Worm (Caenorhabditis elegans) whole organism, L4/young adult: ENCODE data around the gene srh-23.

ENCODE experiments used
- W03F9.2 ChIP-seq: fragments of 150-350 bp; optimal IDR thresholded peaks from 2 replicates; lab custom pipeline; 2014; ENCODE audit warnings: missing biosample characterization, missing genetic modification characterization
- dao-5 ChIP-seq: sonication (generic microtip); optimal IDR thresholded peaks from 2 replicates; lab custom pipeline; 2016; ENCODE audit warnings: missing genotype, missing genetic modification characterization, moderate library complexity, missing compliant biosample characterization
- him-1 ChIP-seq: sonication (generic microtip); optimal IDR thresholded peaks from 2 replicates; lab custom pipeline; 2016; ENCODE audit warnings: missing genotype, missing genetic modification reagents, missing genetic modification characterization, missing compliant biosample characterization

Gene srh-23

DNA sequence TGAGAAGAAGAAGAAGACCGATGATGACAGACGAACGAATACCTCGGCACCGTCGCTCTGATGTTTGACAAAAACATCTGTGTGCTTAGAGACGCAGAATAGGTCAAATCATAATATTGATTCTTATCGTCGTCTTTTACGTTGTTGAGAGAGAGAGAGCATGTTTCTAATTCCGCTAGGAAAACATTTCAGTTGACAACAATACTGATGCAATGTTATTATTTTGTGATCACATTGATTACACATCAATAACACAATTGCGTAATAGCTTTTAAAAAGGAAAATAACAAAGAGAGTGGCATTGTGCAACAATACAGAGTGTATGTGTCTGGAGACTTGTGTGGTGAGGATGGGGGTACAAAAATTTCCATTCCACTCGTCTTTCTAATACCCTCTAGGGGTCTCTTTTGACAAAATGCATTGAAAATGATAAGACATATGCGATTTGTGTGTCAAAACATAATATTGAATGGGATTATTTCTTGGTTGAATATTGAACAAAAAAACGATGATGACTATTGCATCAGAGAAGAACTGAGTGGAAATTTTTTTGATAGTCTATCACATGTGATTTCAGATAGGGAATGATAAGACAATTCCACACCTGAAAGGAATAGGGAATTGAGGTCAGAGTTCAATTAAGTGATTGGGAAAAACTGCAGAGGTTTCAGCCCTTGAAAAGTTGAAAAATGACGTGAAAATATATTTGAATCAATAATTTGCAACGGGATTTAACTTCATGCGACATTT is 43.9 kb downstream of the srh-23 start:
- TF ChIP-seq dao-5 (no peak), W03F9.2 (tag; lab: Kevin White, UChicago) (no peak), him-1 (tag; lab: Kevin White, UChicago) (no peak)

DNA sequence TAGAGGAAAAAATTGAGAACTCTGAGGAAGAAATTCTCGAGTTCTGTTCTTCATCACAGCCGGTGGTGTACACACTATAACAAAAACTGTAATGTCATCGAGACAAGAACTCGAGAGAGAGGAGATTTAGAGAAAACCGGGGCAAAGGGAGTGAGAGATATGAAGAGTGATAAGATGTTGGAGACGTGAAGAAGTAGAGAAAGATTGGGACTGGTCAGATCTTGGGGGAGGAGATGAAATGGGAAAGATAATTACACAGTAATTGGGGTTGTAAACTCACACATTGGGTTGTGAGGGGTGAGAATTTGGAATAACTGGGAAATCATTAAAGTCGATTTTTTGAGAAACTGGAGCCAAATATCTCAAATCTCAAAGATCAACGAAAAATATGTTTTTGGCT is 44.9 kb downstream of the srh-23 start:
- TF ChIP-seq him-1 (tag; lab: Kevin White, UChicago) = no peak
- TF ChIP-seq dao-5 = no peak

DNA sequence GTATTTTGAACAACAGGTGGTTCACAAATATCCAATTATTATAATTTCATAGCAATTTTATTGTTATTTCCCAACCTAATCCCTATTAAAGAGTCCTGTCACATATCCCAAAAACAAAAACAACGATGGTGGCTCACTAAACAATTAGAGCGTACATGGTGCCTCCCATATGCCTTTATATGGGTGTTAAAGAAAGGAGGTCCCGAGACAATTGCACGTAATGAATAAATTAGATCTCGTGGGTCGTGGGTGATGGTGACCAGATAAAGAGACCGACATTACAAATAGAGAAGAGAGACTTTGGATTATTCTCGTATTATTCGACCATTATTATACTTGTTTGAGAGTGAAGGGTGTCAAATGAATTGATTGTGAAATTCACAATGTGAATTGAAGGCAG is 46.3 kb downstream of the srh-23 start:
- no peak for TF ChIP-seq W03F9.2 (tag; lab: Kevin White, UChicago)
- TF ChIP-seq dao-5 = no peak

DNA sequence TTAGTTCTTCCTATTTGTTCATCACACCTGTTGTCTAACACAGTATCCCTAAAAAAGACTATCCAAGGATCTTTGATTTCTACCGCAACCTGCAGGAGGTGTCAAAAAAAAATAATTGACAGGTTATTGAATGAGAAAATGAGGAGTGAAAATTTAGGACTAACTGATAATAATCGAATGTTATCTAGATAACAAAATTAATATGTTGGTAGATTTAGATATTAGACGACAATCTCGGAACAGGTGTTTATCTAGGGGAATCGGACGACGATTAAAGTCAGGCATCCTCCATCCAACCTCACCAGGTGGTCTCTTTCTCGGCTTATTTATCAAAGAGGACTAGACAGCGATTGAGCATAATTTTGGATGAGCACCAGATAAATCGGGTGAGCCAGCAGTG is 47.9 kb downstream of the srh-23 start:
- TF ChIP-seq W03F9.2 (tag; lab: Kevin White, UChicago) = no peak
- no peak for TF ChIP-seq dao-5
- no peak for TF ChIP-seq him-1 (tag; lab: Kevin White, UChicago)

DNA sequence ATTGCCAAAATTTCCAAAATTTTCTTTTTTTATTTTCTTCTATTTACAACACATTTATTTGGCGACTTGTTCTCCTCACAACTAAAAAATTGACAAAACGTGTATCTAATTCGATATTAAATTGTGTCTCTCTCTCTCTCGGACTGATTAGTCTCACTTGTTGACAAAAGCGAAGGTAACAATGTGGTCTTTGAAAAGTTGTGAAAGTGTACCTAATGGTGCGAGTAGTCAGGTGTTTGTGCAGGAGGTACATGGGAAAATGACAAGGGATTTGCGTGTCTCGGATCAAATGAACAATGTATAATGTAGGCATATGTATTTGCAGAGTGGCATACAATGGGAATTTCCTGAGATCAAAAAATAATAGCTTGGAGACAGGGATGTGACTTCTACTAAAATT is 48.6 kb downstream of the srh-23 start:
- no peak for TF ChIP-seq him-1 (tag; lab: Kevin White, UChicago)
- no peak for TF ChIP-seq W03F9.2 (tag; lab: Kevin White, UChicago)
- no peak for TF ChIP-seq dao-5
